Fruit fly (Drosophila melanogaster) whole organism, embryonic: ENCODE measurements around the gene Orc2.

ENCODE experiments used
- B-H1 ChIP-seq: fragments of 200-800 bp; sonication (Bioruptor generic); IDR thresholded peaks from 3 replicates; pipeline ENCODE4 v1.3.6; 2022; ENCODE audit warnings: missing biosample characterization, missing genetic modification characterization
- CG10543 ChIP-seq: fragments of 200-800 bp; sonication (Bioruptor generic); optimal IDR thresholded peaks from 3 replicates; lab custom pipeline; 2017; ENCODE audit warnings: missing biosample characterization, mild to moderate bottlenecking, missing genetic modification characterization, moderate library complexity
- CG11398 ChIP-seq: fragments of 200-800 bp; sonication (Bioruptor generic); optimal IDR thresholded peaks from 2 replicates; lab custom pipeline; 2016; ENCODE audit warnings: missing biosample characterization, missing genetic modification characterization
- CG12071 ChIP-seq: fragments of 200-800 bp; sonication (Bioruptor generic); optimal IDR thresholded peaks from 3 replicates; lab custom pipeline; 2018; ENCODE audit warnings: missing biosample characterization, mild to moderate bottlenecking, missing genetic modification characterization
- CG13624 ChIP-seq: fragments of 200-800 bp; sonication (Bioruptor generic); optimal IDR thresholded peaks from 2 replicates; lab custom pipeline; 2016; ENCODE audit warnings: missing biosample characterization, missing genetic modification characterization
- CG1603 ChIP-seq: fragments of 200-800 bp; sonication (Bioruptor generic); optimal IDR thresholded peaks from 2 replicates; lab custom pipeline; 2019; ENCODE audit warnings: missing biosample characterization, mild to moderate bottlenecking, missing genetic modification characterization, moderate library complexity
- CG18262 ChIP-seq: fragments of 200-800 bp; optimal IDR thresholded peaks from 3 replicates; lab custom pipeline; 2019; ENCODE audit warnings: missing biosample characterization, mild to moderate bottlenecking, missing genetic modification characterization, moderate library complexity
- CG32532 ChIP-seq: fragments of 200-800 bp; sonication (Bioruptor generic); IDR thresholded peaks from 2 replicates; pipeline ENCODE4 v1.3.6; 2022; ENCODE audit warnings: missing biosample characterization, missing genetic modification characterization
- CG34224 ChIP-seq: fragments of 200-800 bp; sonication (Bioruptor generic); IDR thresholded peaks from 3 replicates; pipeline ENCODE4 v1.3.6; 2022; ENCODE audit warnings: missing biosample characterization, missing genetic modification characterization; ENCODE audit not compliant: partially characterized antibody
- CG6272 ChIP-seq: fragments of 200-800 bp; sonication (Bioruptor generic); IDR thresholded peaks from 2 replicates; pipeline ENCODE4 v1.3.6; 2022; ENCODE audit warnings: missing biosample characterization, missing genetic modification characterization
- CG6654 ChIP-seq: fragments of 200-800 bp; sonication (Bioruptor generic); optimal IDR thresholded peaks from 2 replicates; lab custom pipeline; 2017; ENCODE audit warnings: missing biosample characterization, mild to moderate bottlenecking, missing genetic modification characterization
- CG7271 ChIP-seq: fragments of 200-800 bp; sonication (Bioruptor generic); optimal IDR thresholded peaks from 2 replicates; lab custom pipeline; 2018; ENCODE audit warnings: missing biosample characterization, mild to moderate bottlenecking, missing genetic modification characterization, moderate library complexity
- CG7928 ChIP-seq: fragments of 200-800 bp; sonication (Bioruptor generic); optimal IDR thresholded peaks from 2 replicates; lab custom pipeline; 2017; ENCODE audit warnings: missing biosample characterization, mild to moderate bottlenecking, missing genetic modification characterization
- CG7963 ChIP-seq: fragments of 200-800 bp; sonication (Bioruptor generic); IDR thresholded peaks from 3 replicates; pipeline ENCODE4 v1.3.6; 2022; ENCODE audit warnings: missing biosample characterization, missing genetic modification characterization; ENCODE audit not compliant: partially characterized antibody
- D ChIP-seq, 2 experiments: fragments of 200-800 bp in 1 of 2; fragments of >200 bp in 1 of 2; sonication (Bioruptor generic) in 1 of 2; optimal IDR thresholded peaks; 2 replicates in 1 of 2; 3 replicates in 1 of 2; lab custom pipeline; 2017; ENCODE audit warnings: mild to moderate bottlenecking in 1 of 2, missing biosample characterization in 1 of 2, missing genetic modification characterization in 1 of 2, missing genetic modification reagents in 1 of 2
- Dek ChIP-seq: fragments of 200-800 bp; sonication (Bioruptor generic); optimal IDR thresholded peaks from 3 replicates; lab custom pipeline; 2019; ENCODE audit warnings: missing biosample characterization, mild to moderate bottlenecking, missing genetic modification characterization, moderate library complexity
- Ets65A ChIP-seq: fragments of 200-800 bp; sonication (Bioruptor generic); peaks from one replicate; lab custom pipeline; 2016; ENCODE audit warnings: missing biosample characterization, missing genetic modification characterization
- Hr51 ChIP-seq, 2 experiments: fragments of 200-800 bp; sonication (Bioruptor generic); optimal IDR thresholded peaks; 2 replicates in 1 of 2; 3 replicates in 1 of 2; lab custom pipeline; 2016 to 2018; ENCODE audit warnings: missing biosample characterization in 2 of 2, missing genetic modification characterization in 2 of 2, mild to moderate bottlenecking in 1 of 2, moderate library complexity in 1 of 2
- NC2β ChIP-seq: fragments of 200-800 bp; sonication (Bioruptor generic); optimal IDR thresholded peaks from 2 replicates; lab custom pipeline; 2016; ENCODE audit warnings: missing biosample characterization, missing genetic modification characterization
- Pdp1 ChIP-seq, 2 experiments: fragments of 200-800 bp; sonication (Bioruptor generic); optimal IDR thresholded peaks; 3 replicates each; lab custom pipeline; 2016; ENCODE audit warnings: missing biosample characterization in 2 of 2, missing genetic modification characterization in 2 of 2, mild to moderate bottlenecking in 1 of 2, moderate library complexity in 1 of 2
- Sox102F ChIP-seq: fragments of 200-800 bp; sonication (Bioruptor generic); optimal IDR thresholded peaks from 2 replicates; lab custom pipeline; 2018; ENCODE audit warnings: missing biosample characterization, mild to moderate bottlenecking, missing genetic modification characterization, moderate library complexity
- ara ChIP-seq: fragments of 200-800 bp; sonication (Bioruptor generic); IDR thresholded peaks from 2 replicates; pipeline ENCODE4 v1.3.6; 2022; ENCODE audit warnings: missing biosample characterization, missing genetic modification characterization
- ash1 ChIP-seq: fragments of 200-800 bp; sonication (Bioruptor generic); optimal IDR thresholded peaks from 2 replicates; lab custom pipeline; 2018; ENCODE audit warnings: missing biosample characterization, mild to moderate bottlenecking, missing genetic modification characterization
- cad ChIP-seq: fragments of >200 bp; optimal IDR thresholded peaks from 2 replicates; lab custom pipeline; 2017; ENCODE audit warnings: missing biosample characterization, missing genetic modification characterization
- chn ChIP-seq: fragments of 200-800 bp; sonication (Bioruptor generic); optimal IDR thresholded peaks from 2 replicates; lab custom pipeline; 2016; ENCODE audit warnings: missing biosample characterization, missing genetic modification characterization
- ci ChIP-seq: fragments of 200-800 bp; sonication (Bioruptor generic); IDR thresholded peaks from 3 replicates; pipeline ENCODE4 v1.3.6; 2022; ENCODE audit warnings: missing biosample characterization, missing genetic modification characterization
- crol ChIP-seq: fragments of 200-800 bp; sonication (Bioruptor generic); IDR thresholded peaks from 2 replicates; pipeline ENCODE4 v1.3.6; 2022; ENCODE audit warnings: missing biosample characterization, missing genetic modification characterization
- dmrt11E ChIP-seq: fragments of 200-800 bp; sonication (Bioruptor generic); optimal IDR thresholded peaks from 3 replicates; lab custom pipeline; 2018; ENCODE audit warnings: missing biosample characterization, mild to moderate bottlenecking, missing genetic modification characterization, moderate library complexity
- gcm ChIP-seq: fragments of 200-800 bp; sonication (Bioruptor generic); optimal IDR thresholded peaks from 2 replicates; lab custom pipeline; 2019; ENCODE audit warnings: missing biosample characterization, mild to moderate bottlenecking, missing genetic modification characterization, moderate library complexity
- gem ChIP-seq: fragments of 200-800 bp; sonication (Bioruptor generic); optimal IDR thresholded peaks from 2 replicates; lab custom pipeline; 2019; ENCODE audit warnings: missing biosample characterization, mild to moderate bottlenecking, missing genetic modification characterization, moderate library complexity
- hb ChIP-seq: fragments of 200-800 bp; sonication (Bioruptor generic); IDR thresholded peaks from 3 replicates; pipeline ENCODE4 v1.3.6; 2022; ENCODE audit warnings: missing biosample characterization, missing genetic modification characterization; ENCODE audit not compliant: partially characterized antibody
- her ChIP-seq: fragments of 200-800 bp; sonication (Bioruptor generic); optimal IDR thresholded peaks from 2 replicates; lab custom pipeline; 2016; ENCODE audit warnings: missing biosample characterization, missing genetic modification characterization
- ken ChIP-seq: fragments of 200-800 bp; sonication (Bioruptor generic); IDR thresholded peaks from 3 replicates; pipeline ENCODE4 v1.3.6; 2022; ENCODE audit warnings: missing biosample characterization, missing genetic modification characterization
- onecut ChIP-seq: fragments of 200-800 bp; sonication (Bioruptor generic); IDR thresholded peaks from 2 replicates; pipeline ENCODE4 v1.3.6; 2022; ENCODE audit warnings: missing biosample characterization, missing genetic modification characterization
- otp ChIP-seq: fragments of 200-800 bp; sonication (Bioruptor generic); IDR thresholded peaks from 3 replicates; pipeline ENCODE4, ENCODE4 v1.3.6; 2022; ENCODE audit warnings: missing biosample characterization, missing genetic modification characterization
- prd ChIP-seq, 3 experiments: fragments of >200 bp in 2 of 3; fragments of 200-800 bp in 1 of 3; sonication (Bioruptor generic) in 1 of 3; optimal IDR thresholded peaks in 2 of 3; IDR thresholded peaks in 1 of 3; 2 replicates in 2 of 3; 3 replicates in 1 of 3; pipeline versions ENCODE4 v1.3.6 to Lab custom; 2017 to 2022; ENCODE audit warnings: missing biosample characterization in 1 of 3, missing genetic modification characterization in 1 of 3
- sens ChIP-seq: fragments of 200-800 bp; sonication (Bioruptor generic); peaks from one replicate; lab custom pipeline; 2016; ENCODE audit warnings: missing biosample characterization, missing genetic modification characterization
- tin ChIP-seq: fragments of 200-800 bp; sonication (Bioruptor generic); optimal IDR thresholded peaks from 3 replicates; lab custom pipeline; 2016; ENCODE audit warnings: missing biosample characterization, missing genetic modification characterization
- tll ChIP-seq, 2 experiments: fragments of 200-800 bp in 1 of 2; fragments of >200 bp in 1 of 2; sonication (Bioruptor generic) in 1 of 2; optimal IDR thresholded peaks; 2 replicates each; lab custom pipeline; 2017 to 2019; ENCODE audit warnings: missing biosample characterization in 2 of 2, missing genetic modification characterization in 2 of 2, mild to moderate bottlenecking in 1 of 2, moderate library complexity in 1 of 2
- twi ChIP-seq: fragments of 200-800 bp; optimal IDR thresholded peaks from 2 replicates; lab custom pipeline; 2019; ENCODE audit warnings: missing biosample characterization, mild to moderate bottlenecking, missing genetic modification characterization, moderate library complexity
- yki ChIP-seq: fragments of >200 bp; optimal IDR thresholded peaks from 3 replicates; lab custom pipeline; 2018

Orc2 gene

dm6 chr3R:13931813-13932212, 32.9 kb upstream of the Orc2 start:
- TF ChIP-seq otp (GFP tag; lab: Robert Waterston, UW) (no peak), dmrt11E (tag; lab: Kevin White, UChicago) (peak; percentile 2), ci (GFP tag; lab: Robert Waterston, UW) (no peak), hb (GFP tag; lab: Robert Waterston, UW) (no peak), CG32532 (GFP tag; lab: Robert Waterston, UW) (no peak)
- TF ChIP-seq, all 482 proteins: peak for 1

dm6 chr3R:13933966-13934365, 30.7 kb upstream of the Orc2 start:
- peak; percentile 10 for TF ChIP-seq gcm
- TF ChIP-seq ken (GFP tag; lab: Robert Waterston, UW), result 0 out of 3 replicates have a peak, but pooled peaks have one; percentile 13
- peak; percentile 70 for TF ChIP-seq crol (GFP tag; lab: Robert Waterston, UW)
- TF ChIP-seq tin (GFP tag; lab: Kevin White, UChicago), result no peak
- TF ChIP-seq, all 482 proteins: peak for 3

dm6 chr3R:13934618-13935017, 30.1 kb upstream of the Orc2 start:
- no peak for TF ChIP-seq yki (lab: Kevin White, UChicago)
- no peak for TF ChIP-seq Pdp1 (GFP tag; optimal IDR thresholded peaks at IDR 0.05; lab: Kevin White, UChicago)
- no peak for TF ChIP-seq CG7928 (GFP tag; lab: Kevin White, UChicago)
- no peak for TF ChIP-seq Dek (tag; lab: Kevin White, UChicago)
- TF ChIP-seq CG10543 (GFP tag; lab: Kevin White, UChicago), result no peak
- TF ChIP-seq onecut (GFP tag; lab: Robert Waterston, UW), result no peak
- no peak for TF ChIP-seq ken (GFP tag; lab: Robert Waterston, UW)
- no peak for TF ChIP-seq B-H1
- no peak for TF ChIP-seq CG1603 (tag; lab: Kevin White, UChicago)
- no peak for TF ChIP-seq CG6654 (GFP tag; lab: Kevin White, UChicago)
- no peak for TF ChIP-seq ara (GFP tag; lab: Robert Waterston, UW)
- TF ChIP-seq, all 482 proteins: peak for 0

dm6 chr3R:13936309-13936708, 28.4 kb upstream of the Orc2 start:
- TF ChIP-seq CG11398 (GFP tag; lab: Kevin White, UChicago) (no peak), D (optimal IDR thresholded peaks at IDR 0.05; lab: Kevin White, UChicago) (peak; percentile 74), D (GFP tag; optimal IDR thresholded peaks at IDR 0.05; lab: Kevin White, UChicago) (no peak), tll (GFP tag; optimal IDR thresholded peaks at IDR 0.05; lab: Kevin White, UChicago) (peak in 1 of 2 experiments; percentile 97), chn (no peak), twi (tag; lab: Kevin White, UChicago) (peak; percentile 54), cad (peak; percentile 24), CG34224 (GFP tag; lab: Robert Waterston, UW) (no peak)

- TF ChIP-seq sens (GFP tag; lab: Kevin White, UChicago) (peak; percentile 3), CG7963 (GFP tag; lab: Robert Waterston, UW) (no peak), Ets65A (GFP tag; lab: Kevin White, UChicago) (peak; percentile 59)
Observed at dm6 chr3R:13939353-13940049, 25.2 kb upstream of the Orc2 start.

dm6 chr3R:13941390-13941789, 23.3 kb upstream of the Orc2 start:
- TF ChIP-seq CG13624 (GFP tag; lab: Kevin White, UChicago) (no peak), CG12071 (GFP tag; lab: Kevin White, UChicago) (no peak), CG18262 (tag; lab: Kevin White, UChicago) (no peak), Sox102F (no peak), CG7271 (tag; lab: Kevin White, UChicago) (no peak), gem (tag; lab: Kevin White, UChicago) (peak; percentile 29), CG6272 (GFP tag; lab: Robert Waterston, UW) (no peak), prd (optimal IDR thresholded peaks at IDR 0.05; lab: Kevin White, UChicago) (no peak), prd (GFP tag; IDR thresholded peaks at IDR 0.05; lab: Robert Waterston, UW) (peak; percentile 24; the same call in 1 of the 3 replicates), NC2β (no peak), her (GFP tag; lab: Kevin White, UChicago) (no peak), Hr51 (GFP tag; optimal IDR thresholded peaks at IDR 0.05; lab: Kevin White, UChicago) (no peak), ash1 (GFP tag; lab: Kevin White, UChicago) (no peak)
